Worm (Caenorhabditis elegans) whole organism, L3 larva: Measurements from ENCODE around the gene rgr-1.

Experiments
- ZK546.5 ChIP-seq: sonication (generic microtip); optimal IDR thresholded peaks from 2 replicates; lab custom pipeline; 2017; ENCODE audit warnings: missing biosample characterization, missing genetic modification characterization
- aly-2 ChIP-seq: fragments of 150-350 bp; optimal IDR thresholded peaks from 2 replicates; lab custom pipeline; 2014; ENCODE audit warnings: missing biosample characterization, missing genetic modification characterization
- ama-1 ChIP-seq: fragments of 150-350 bp; optimal IDR thresholded peaks from 2 replicates; lab custom pipeline; 2018
- ceh-16 ChIP-seq: sonication (generic microtip); optimal IDR thresholded peaks from 2 replicates; lab custom pipeline; 2017; ENCODE audit warnings: missing biosample characterization, missing genetic modification characterization
- ceh-82 ChIP-seq: fragments of 150-350 bp; optimal IDR thresholded peaks from 2 replicates; lab custom pipeline; 2014; ENCODE audit warnings: missing biosample characterization, missing genetic modification characterization
- ceh-9 ChIP-seq: sonication (generic microtip); optimal IDR thresholded peaks from 2 replicates; lab custom pipeline; 2018; ENCODE audit warnings: missing biosample characterization, missing genetic modification characterization
- daf-12 ChIP-seq: fragments of 150-350 bp; optimal IDR thresholded peaks from 2 replicates; lab custom pipeline; 2014; ENCODE audit warnings: missing biosample characterization, missing genetic modification reagents, missing genetic modification characterization
- egl-27 ChIP-seq: sonication (generic microtip); optimal IDR thresholded peaks from 4 replicates; lab custom pipeline; 2017; ENCODE audit warnings: missing biosample characterization, missing genetic modification reagents, missing genetic modification characterization
- egl-5 ChIP-seq: fragments of 150-350 bp; optimal IDR thresholded peaks from 2 replicates; lab custom pipeline; 2017; ENCODE audit warnings: missing biosample characterization, missing genetic modification reagents, missing genetic modification characterization, inconsistent platforms
- elt-1 ChIP-seq: fragments of 150-350 bp; optimal IDR thresholded peaks from 2 replicates; lab custom pipeline; 2014; ENCODE audit warnings: missing biosample characterization, missing genetic modification characterization
- elt-2 ChIP-seq: sonication (generic microtip); optimal IDR thresholded peaks from 2 replicates; lab custom pipeline; 2016; ENCODE audit warnings: missing genetic modification reagents, mild to moderate bottlenecking, missing genetic modification characterization, missing compliant biosample characterization
- elt-3 ChIP-seq, 3 experiments: fragments of 150-350 bp in 1 of 3; sonication (generic microtip) in 2 of 3; optimal IDR thresholded peaks; 2 replicates in 2 of 3; 4 replicates in 1 of 3; lab custom pipeline; 2014 to 2017; ENCODE audit warnings: missing biosample characterization in 3 of 3, missing genetic modification characterization in 3 of 3
- eor-1 ChIP-seq, 2 experiments: fragments of 150-350 bp; optimal IDR thresholded peaks; 2 replicates each; lab custom pipeline; 2014 to 2018; ENCODE audit warnings: missing biosample characterization in 2 of 2, missing genetic modification characterization in 2 of 2
- fkh-10 ChIP-seq: sonication (generic microtip); optimal IDR thresholded peaks from 2 replicates; lab custom pipeline; 2017; ENCODE audit warnings: missing biosample characterization, missing genetic modification reagents, missing genetic modification characterization
- fkh-2 ChIP-seq: fragments of 150-350 bp; optimal IDR thresholded peaks from 2 replicates; lab custom pipeline; 2014; ENCODE audit warnings: missing biosample characterization, missing genetic modification reagents, missing genetic modification characterization
- fos-1 ChIP-seq: fragments of 150-350 bp; optimal IDR thresholded peaks from 2 replicates; lab custom pipeline; 2014; ENCODE audit warnings: missing biosample characterization, missing genetic modification characterization
- hmg-11 ChIP-seq: sonication (generic microtip); optimal IDR thresholded peaks from 2 replicates; lab custom pipeline; 2016; ENCODE audit warnings: missing genetic modification characterization, missing compliant biosample characterization
- jun-1 ChIP-seq: fragments of 150-350 bp; optimal IDR thresholded peaks from 2 replicates; lab custom pipeline; 2014; ENCODE audit warnings: missing biosample characterization, missing genetic modification reagents, missing genetic modification characterization
- lin-39 ChIP-seq: fragments of 150-350 bp; optimal IDR thresholded peaks from 2 replicates; lab custom pipeline; 2018; ENCODE audit warnings: missing biosample characterization, missing genetic modification reagents, missing genetic modification characterization
- lsy-12 ChIP-seq: sonication (generic microtip); optimal IDR thresholded peaks from 2 replicates; lab custom pipeline; 2016; ENCODE audit warnings: mild to moderate bottlenecking, missing genetic modification characterization, missing compliant biosample characterization
- mdl-1 ChIP-seq: fragments of 150-350 bp; optimal IDR thresholded peaks from 2 replicates; lab custom pipeline; 2014; ENCODE audit warnings: missing biosample characterization, missing genetic modification characterization
- mml-1 ChIP-seq: fragments of 150-350 bp; sonication (generic microtip); optimal IDR thresholded peaks from 3 replicates; lab custom pipeline; 2014; ENCODE audit warnings: missing biosample characterization, missing genetic modification characterization
- nfya-1 ChIP-seq: sonication (generic microtip); optimal IDR thresholded peaks from 2 replicates; lab custom pipeline; 2017; ENCODE audit warnings: missing genetic modification characterization, mild to moderate bottlenecking, missing compliant biosample characterization, antibody characterized with exemption, moderate library complexity; ENCODE audit not compliant: insufficient read depth
- nhr-11 ChIP-seq: fragments of 150-350 bp; optimal IDR thresholded peaks from 2 replicates; lab custom pipeline; 2014; ENCODE audit warnings: missing biosample characterization, missing genetic modification characterization
- nhr-12 ChIP-seq: fragments of 150-350 bp; optimal IDR thresholded peaks from 2 replicates; lab custom pipeline; 2014; ENCODE audit warnings: missing biosample characterization, missing genetic modification characterization
- nhr-23 ChIP-seq: fragments of 150-350 bp; optimal IDR thresholded peaks from 2 replicates; lab custom pipeline; 2014; ENCODE audit warnings: missing biosample characterization, missing genetic modification reagents, missing genetic modification characterization
- nhr-25 ChIP-seq: sonication (generic microtip); optimal IDR thresholded peaks from 2 replicates; lab custom pipeline; 2017; ENCODE audit warnings: missing biosample characterization, missing genetic modification characterization
- nhr-28 ChIP-seq: fragments of 150-350 bp; optimal IDR thresholded peaks from 2 replicates; lab custom pipeline; 2014; ENCODE audit warnings: missing biosample characterization, missing genetic modification characterization
- nhr-43 ChIP-seq: sonication (generic microtip); optimal IDR thresholded peaks from 2 replicates; lab custom pipeline; 2016; ENCODE audit warnings: mild to moderate bottlenecking, missing genetic modification characterization, missing compliant biosample characterization; ENCODE audit not compliant: poor library complexity, severe bottlenecking
- nhr-67 ChIP-seq: fragments of 150-350 bp; optimal IDR thresholded peaks from 2 replicates; lab custom pipeline; 2014; ENCODE audit warnings: missing biosample characterization, missing genetic modification characterization
- nhr-76 ChIP-seq: fragments of 150-350 bp; sonication (generic microtip); optimal IDR thresholded peaks from 5 replicates; lab custom pipeline; 2014; ENCODE audit warnings: missing biosample characterization, missing genetic modification characterization
- nhr-77 ChIP-seq: fragments of 150-350 bp; optimal IDR thresholded peaks from 2 replicates; lab custom pipeline; 2014; ENCODE audit warnings: missing biosample characterization, missing genetic modification characterization
- pha-4 ChIP-seq: fragments of 150-350 bp; optimal IDR thresholded peaks from 2 replicates; lab custom pipeline; 2014; ENCODE audit warnings: missing biosample characterization, missing genetic modification reagents, missing genetic modification characterization
- pqm-1 ChIP-seq: fragments of 150-350 bp; optimal IDR thresholded peaks from 2 replicates; lab custom pipeline; 2017; ENCODE audit warnings: missing biosample characterization, missing genetic modification characterization, inconsistent platforms
- sea-2 ChIP-seq: fragments of 150-350 bp; sonication (generic microtip); optimal IDR thresholded peaks from 4 replicates; lab custom pipeline; 2014; ENCODE audit warnings: missing biosample characterization, missing genetic modification reagents, missing genetic modification characterization
- skn-1 ChIP-seq: fragments of 150-350 bp; optimal IDR thresholded peaks from 2 replicates; lab custom pipeline; 2014; ENCODE audit warnings: missing biosample characterization, missing genetic modification characterization
- snpc-4 ChIP-seq: fragments of 150-350 bp; optimal IDR thresholded peaks from 2 replicates; lab custom pipeline; 2014; ENCODE audit warnings: missing biosample characterization, missing genetic modification characterization
- tbx-2 ChIP-seq: sonication (generic microtip); optimal IDR thresholded peaks from 2 replicates; lab custom pipeline; 2016; ENCODE audit warnings: mild to moderate bottlenecking, missing genetic modification characterization, missing compliant biosample characterization
- unc-39 ChIP-seq: sonication (generic microtip); optimal IDR thresholded peaks from 4 replicates; lab custom pipeline; 2017; ENCODE audit warnings: missing biosample characterization, missing genetic modification characterization
- unc-62 ChIP-seq: fragments of 150-350 bp; sonication (generic microtip); optimal IDR thresholded peaks from 4 replicates; lab custom pipeline; 2014; ENCODE audit warnings: missing biosample characterization, missing genetic modification reagents, missing genetic modification characterization
- zag-1 ChIP-seq: fragments of 150-350 bp; optimal IDR thresholded peaks from 2 replicates; lab custom pipeline; 2014; ENCODE audit warnings: missing biosample characterization, missing genetic modification characterization
- ztf-11 ChIP-seq: fragments of 150-350 bp; optimal IDR thresholded peaks from 2 replicates; lab custom pipeline; 2014; ENCODE audit warnings: missing biosample characterization, missing genetic modification characterization
- ztf-4 ChIP-seq: fragments of 150-350 bp; optimal IDR thresholded peaks from 2 replicates; lab custom pipeline; 2014; ENCODE audit warnings: missing biosample characterization, missing genetic modification characterization

rgr-1 gene

ce11 chrIII:9449351-9449750 lies 55.8 kb downstream of the rgr-1 start:
- peak; percentile 11 for TF ChIP-seq snpc-4 (tag; lab: Kevin White, UChicago)

ce11 chrIII:9449831-9450230 lies 56.3 kb downstream of the rgr-1 start, which contains the start of gene F54C8.6:
Gene F54C8.6 (minus strand): TSS chrIII:9449931.
- TF ChIP-seq lsy-12 (tag; lab: Kevin White, UChicago) (no peak), aly-2 (tag; lab: Kevin White, UChicago) (no peak), hmg-11 (tag; lab: Kevin White, UChicago) (no peak), ama-1 (lab: Kevin White, UChicago) (no peak), nhr-25 (no peak), nhr-67 (tag; lab: Kevin White, UChicago) (no peak), elt-2 (tag; lab: Kevin White, UChicago) (no peak), nfya-1 (no peak), egl-27 (no peak)
- TF ChIP-seq, all 47 proteins: peak for 0

- TF ChIP-seq unc-39 (tag; lab: Kevin White, UChicago) (no peak), fos-1 (no peak), ztf-4 (tag; lab: Kevin White, UChicago) (no peak), nhr-43 (no peak), eor-1 (tag; optimal IDR thresholded peaks at IDR 0.05; lab: Kevin White, UChicago) (no peak), nhr-28 (tag; lab: Kevin White, UChicago) (no peak), lin-39 (tag; lab: Kevin White, UChicago) (peak; percentile 80), mdl-1 (tag; lab: Kevin White, UChicago) (no peak), nhr-67 (tag; lab: Kevin White, UChicago) (no peak), elt-3 (tag; optimal IDR thresholded peaks at IDR 0.05; lab: Kevin White, UChicago) (no peak), egl-27 (no peak), nhr-11 (tag; lab: Kevin White, UChicago) (no peak), unc-62 (GFP tag; lab: Kevin White, UChicago) (no peak), nhr-25 (no peak), nfya-1 (peak; percentile 24), aly-2 (tag; lab: Kevin White, UChicago) (no peak), nhr-76 (no peak), zag-1 (tag; lab: Kevin White, UChicago) (no peak), ZK546.5 (tag; lab: Kevin White, UChicago) (no peak), tbx-2 (tag; lab: Kevin White, UChicago) (no peak), nhr-23 (tag; lab: Kevin White, UChicago) (peak; percentile 14), fkh-10 (no peak), mml-1 (tag; lab: Kevin White, UChicago) (no peak), jun-1 (tag; lab: Kevin White, UChicago) (no peak), pqm-1 (peak; percentile 39), nhr-77 (tag; lab: Kevin White, UChicago) (no peak), ztf-11 (no peak), skn-1 (tag; lab: Kevin White, UChicago) (no peak), ama-1 (lab: Kevin White, UChicago) (no peak), egl-5 (tag; lab: Kevin White, UChicago) (peak; percentile 6), ceh-16 (tag; lab: Kevin White, UChicago) (no peak), ceh-9 (tag; lab: Kevin White, UChicago) (no peak), sea-2 (no peak), daf-12 (tag; lab: Kevin White, UChicago) (no peak), hmg-11 (tag; lab: Kevin White, UChicago) (no peak), lsy-12 (tag; lab: Kevin White, UChicago) (no peak), elt-1 (tag; lab: Kevin White, UChicago) (no peak), ceh-82 (tag; lab: Kevin White, UChicago) (no peak), snpc-4 (tag; lab: Kevin White, UChicago) (no peak), nhr-12 (no peak), pha-4 (tag; lab: Kevin White, UChicago) (no peak), fkh-2 (tag; lab: Kevin White, UChicago) (no peak)
These were observed 57.4 kb downstream of the rgr-1 start for ce11 chrIII:9450933-9451332.
